Fruit fly (Drosophila melanogaster): ENCODE measurements around the gene tup.

DNA sequence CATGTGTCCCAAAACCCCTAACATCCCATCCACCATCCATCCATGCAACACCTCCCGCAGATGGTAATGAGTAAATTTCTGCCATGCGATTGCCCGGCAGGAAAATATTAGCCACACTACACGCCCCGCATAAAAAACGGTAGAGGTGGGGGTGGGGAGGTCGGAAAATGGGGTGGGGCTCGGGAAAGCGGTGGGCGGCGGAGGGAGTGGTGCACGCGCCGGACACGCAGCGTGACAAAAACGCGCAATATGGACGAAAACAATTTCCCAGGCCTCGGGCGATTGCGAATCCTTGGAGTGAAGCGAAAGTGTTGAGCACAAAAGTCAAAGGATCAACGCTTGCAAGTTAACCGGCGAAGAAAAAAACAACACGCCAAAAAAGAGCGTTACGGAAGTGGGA is 15.3 kb upstream of the tup start:
- TF ChIP-seq fd96Ca (GFP tag; IDR thresholded peaks at IDR 0.05) (no peak), CG15710 (tag; optimal IDR thresholded peaks at IDR 0.05) (no peak), Pif1B (GFP tag; optimal IDR thresholded peaks at IDR 0.05) (no peak), CG12605 (GFP tag; IDR thresholded peaks at IDR 0.05) (no peak), Snoo (tag; optimal IDR thresholded peaks at IDR 0.05) (no peak), rn (GFP tag; IDR thresholded peaks at IDR 0.05) (no peak), CG13204 (GFP tag; optimal IDR thresholded peaks at IDR 0.05) (no peak), CG8159 (tag; optimal IDR thresholded peaks at IDR 0.05) (no peak), CG14655 (GFP tag; optimal IDR thresholded peaks at IDR 0.05) (no peak), CG4496 (GFP tag; IDR thresholded peaks at IDR 0.05) (no peak), CG8301 (tag; optimal IDR thresholded peaks at IDR 0.05) (no peak), CG10348 (GFP tag; IDR thresholded peaks at IDR 0.05) (no peak)

Measured in whole organism, pupa.